Worm (Caenorhabditis elegans) whole organism, L4 larva: Measurements from ENCODE around the gene nhr-227.
"Not testable (repeated sequence)": the region's sequence is repeated elsewhere in the genome, so short reads cannot be mapped to it uniquely, and the experiment has no call there.

ENCODE experiments used
- ceh-28 ChIP-seq: fragments of 150-350 bp; optimal IDR thresholded peaks from 2 replicates; lab custom pipeline; 2014; ENCODE audit warnings: missing biosample characterization, missing genetic modification reagents, missing genetic modification characterization
- fkh-10 ChIP-seq: fragments of 150-350 bp; optimal IDR thresholded peaks from 2 replicates; lab custom pipeline; 2014; ENCODE audit warnings: missing biosample characterization, missing genetic modification reagents, missing genetic modification characterization
- lin-39 ChIP-seq: fragments of 150-350 bp; optimal IDR thresholded peaks from 2 replicates; lab custom pipeline; 2014; ENCODE audit warnings: missing biosample characterization, missing genetic modification reagents, missing genetic modification characterization
- mep-1 ChIP-seq: fragments of 150-350 bp; sonication (generic microtip); optimal IDR thresholded peaks from 3 replicates; lab custom pipeline; 2014; ENCODE audit warnings: missing biosample characterization, missing genetic modification characterization
- pqm-1 ChIP-seq: sonication (generic microtip); optimal IDR thresholded peaks from 2 replicates; lab custom pipeline; 2017; ENCODE audit warnings: missing biosample characterization, missing genetic modification characterization

- not testable (repeated sequence) for TF ChIP-seq ceh-28 (tag; lab: Kevin White, UChicago); fkh-10 (GFP tag; lab: Kevin White, UChicago); pqm-1 (tag; lab: Kevin White, UChicago); lin-39; mep-1
Measured at ce11 chrV:2322466-2322865, 37.2 kb downstream of the nhr-227 start, which contains the start of gene pud-1.2.
